Fruit fly (Drosophila melanogaster): ENCODE results near the gene CG18273.

CG18273 gene

dm6 chrX:512527-512926 is 25.1 kb upstream of the CG18273 start:
- TF ChIP-seq CG8478 (optimal IDR thresholded peaks at IDR 0.05) (no peak), Dll (optimal IDR thresholded peaks at IDR 0.05) (no peak), usp (GFP tag; optimal IDR thresholded peaks at IDR 0.05) (no peak), psq (optimal IDR thresholded peaks at IDR 0.05) (no peak), pan (optimal IDR thresholded peaks at IDR 0.05) (no peak), EcR (GFP tag; optimal IDR thresholded peaks at IDR 0.05) (no peak)

- TF ChIP-seq psq (optimal IDR thresholded peaks at IDR 0.05) = no peak
- no peak for TF ChIP-seq usp (GFP tag; optimal IDR thresholded peaks at IDR 0.05)
- TF ChIP-seq Dll (optimal IDR thresholded peaks at IDR 0.05) = no peak
- no peak for TF ChIP-seq CG8478 (optimal IDR thresholded peaks at IDR 0.05)
- TF ChIP-seq pan (optimal IDR thresholded peaks at IDR 0.05) = no peak
- TF ChIP-seq EcR (GFP tag; optimal IDR thresholded peaks at IDR 0.05) = no peak
Observed at dm6 chrX:510528-510927, 23.1 kb upstream of the CG18273 start.

dm6 chrX:509117-509516 is 21.7 kb upstream of the CG18273 start, which contains the start of gene arg:
Gene arg (plus strand): TSS chrX:509435.
- TF ChIP-seq pan (optimal IDR thresholded peaks at IDR 0.05) (no peak), psq (optimal IDR thresholded peaks at IDR 0.05) (no peak), EcR (GFP tag; optimal IDR thresholded peaks at IDR 0.05) (no peak), usp (GFP tag; optimal IDR thresholded peaks at IDR 0.05) (no peak), Dll (optimal IDR thresholded peaks at IDR 0.05) (no peak), CG8478 (optimal IDR thresholded peaks at IDR 0.05) (no peak)

dm6 chrX:499589-500041 is 12.2 kb upstream of the CG18273 start:
- TF ChIP-seq psq (optimal IDR thresholded peaks at IDR 0.05) (no peak), CG8478 (optimal IDR thresholded peaks at IDR 0.05) (no peak)

dm6 chrX:498924-499588 is 11.7 kb upstream of the CG18273 start:
- TF ChIP-seq psq (optimal IDR thresholded peaks at IDR 0.05) (no peak), CG8478 (optimal IDR thresholded peaks at IDR 0.05) (no peak), pan (optimal IDR thresholded peaks at IDR 0.05) (no peak), Dll (optimal IDR thresholded peaks at IDR 0.05) (no peak), usp (GFP tag; optimal IDR thresholded peaks at IDR 0.05) (no peak), EcR (GFP tag; optimal IDR thresholded peaks at IDR 0.05) (no peak)

dm6 chrX:498434-498833 is 11.1 kb upstream of the CG18273 start:
- TF ChIP-seq psq (optimal IDR thresholded peaks at IDR 0.05) = no peak
- TF ChIP-seq pan (optimal IDR thresholded peaks at IDR 0.05) = no peak
- TF ChIP-seq CG8478 (optimal IDR thresholded peaks at IDR 0.05) = no peak
- TF ChIP-seq usp (GFP tag; optimal IDR thresholded peaks at IDR 0.05) = no peak
- no peak for TF ChIP-seq Dll (optimal IDR thresholded peaks at IDR 0.05)
- no peak for TF ChIP-seq EcR (GFP tag; optimal IDR thresholded peaks at IDR 0.05)

dm6 chrX:497425-497824 is 10.0 kb upstream of the CG18273 start:
- TF ChIP-seq psq (optimal IDR thresholded peaks at IDR 0.05) (no peak), pan (optimal IDR thresholded peaks at IDR 0.05) (no peak), usp (GFP tag; optimal IDR thresholded peaks at IDR 0.05) (no peak), EcR (GFP tag; optimal IDR thresholded peaks at IDR 0.05) (no peak), Dll (optimal IDR thresholded peaks at IDR 0.05) (no peak), CG8478 (optimal IDR thresholded peaks at IDR 0.05) (no peak)

dm6 chrX:496326-496725 is 8.9 kb upstream of the CG18273 start, which contains the start of gene svr:
Gene svr (plus strand): TSS chrX:496446.
- TF ChIP-seq usp (GFP tag; optimal IDR thresholded peaks at IDR 0.05) (no peak), psq (optimal IDR thresholded peaks at IDR 0.05) (no peak), EcR (GFP tag; optimal IDR thresholded peaks at IDR 0.05) (no peak), CG8478 (optimal IDR thresholded peaks at IDR 0.05) (no peak), pan (optimal IDR thresholded peaks at IDR 0.05) (no peak), Dll (optimal IDR thresholded peaks at IDR 0.05) (no peak)

- TF ChIP-seq pan (optimal IDR thresholded peaks at IDR 0.05) = no peak
Observed at dm6 chrX:494607-495006, 7.2 kb upstream of the CG18273 start, which contains the start of gene CG17778. Gene CG17778 (plus strand): TSS chrX:494614.

dm6 chrX:494191-494554 is 6.8 kb upstream of the CG18273 start:
- no peak for TF ChIP-seq pan (optimal IDR thresholded peaks at IDR 0.05)
- TF ChIP-seq Dll (optimal IDR thresholded peaks at IDR 0.05) = no peak
- TF ChIP-seq EcR (GFP tag; optimal IDR thresholded peaks at IDR 0.05) = no peak
- TF ChIP-seq psq (optimal IDR thresholded peaks at IDR 0.05) = no peak
- no peak for TF ChIP-seq usp (GFP tag; optimal IDR thresholded peaks at IDR 0.05)
- TF ChIP-seq CG8478 (optimal IDR thresholded peaks at IDR 0.05) = no peak

dm6 chrX:493445-494190 is 6.2 kb upstream of the CG18273 start, which contains the start of gene CG17896:
Gene CG17896 (minus strand): TSS chrX:493495.
- TF ChIP-seq pan (optimal IDR thresholded peaks at IDR 0.05) (no peak), CG8478 (optimal IDR thresholded peaks at IDR 0.05) (no peak), psq (optimal IDR thresholded peaks at IDR 0.05) (no peak), Dll (optimal IDR thresholded peaks at IDR 0.05) (no peak), usp (GFP tag; optimal IDR thresholded peaks at IDR 0.05) (no peak), EcR (GFP tag; optimal IDR thresholded peaks at IDR 0.05) (no peak)

dm6 chrX:492701-493299 is 5.4 kb upstream of the CG18273 start:
- TF ChIP-seq psq (optimal IDR thresholded peaks at IDR 0.05) (no peak), usp (GFP tag; optimal IDR thresholded peaks at IDR 0.05) (no peak), EcR (GFP tag; optimal IDR thresholded peaks at IDR 0.05) (no peak), CG8478 (optimal IDR thresholded peaks at IDR 0.05) (no peak), Dll (optimal IDR thresholded peaks at IDR 0.05) (no peak), pan (optimal IDR thresholded peaks at IDR 0.05) (no peak)

All from whole organism.